Fruit fly (Drosophila melanogaster) whole organism, embryonic: ENCODE measurements around the gene CG17264.

Source experiments
- Abd-B ChIP-seq: fragments of 200-800 bp; sonication (Bioruptor generic); optimal IDR thresholded peaks from 2 replicates; lab custom pipeline; 2018; ENCODE audit warnings: missing biosample characterization, mild to moderate bottlenecking, missing genetic modification characterization, moderate library complexity
- Ada2b ChIP-seq: fragments of 200-800 bp; sonication (Bioruptor generic); IDR thresholded peaks from 2 replicates; pipeline ENCODE4 v1.3.6; 2022; ENCODE audit warnings: missing biosample characterization, missing genetic modification characterization
- Adf1 ChIP-seq: fragments of 200-800 bp; sonication (Bioruptor generic); IDR thresholded peaks from 2 replicates; pipeline ENCODE4 v1.3.6; 2022; ENCODE audit warnings: missing biosample characterization, missing genetic modification characterization
- Bdp1 ChIP-seq: fragments of 200-800 bp; sonication (Bioruptor generic); optimal IDR thresholded peaks from 3 replicates; lab custom pipeline; 2016; ENCODE audit warnings: missing biosample characterization, missing genetic modification characterization
- CG10321 ChIP-seq: fragments of 200-800 bp; sonication (Bioruptor generic); IDR thresholded peaks from 2 replicates; pipeline ENCODE4 v1.3.6; 2022; ENCODE audit warnings: missing biosample characterization, missing genetic modification characterization
- CG11093 ChIP-seq: fragments of 200-800 bp; sonication (Bioruptor generic); IDR thresholded peaks from 3 replicates; pipeline ENCODE4 v1.3.6; 2022; ENCODE audit warnings: missing biosample characterization, missing genetic modification characterization
- CG11560 ChIP-seq: fragments of 200-800 bp; sonication (Bioruptor generic); IDR thresholded peaks from 3 replicates; pipeline ENCODE4 v1.3.6; 2022; ENCODE audit warnings: missing biosample characterization, missing genetic modification characterization
- CG12744 ChIP-seq: fragments of 200-800 bp; sonication (Bioruptor generic); optimal IDR thresholded peaks from 2 replicates; lab custom pipeline; 2016; ENCODE audit warnings: missing biosample characterization, missing genetic modification characterization
- CG13624 ChIP-seq: fragments of 200-800 bp; sonication (Bioruptor generic); optimal IDR thresholded peaks from 2 replicates; lab custom pipeline; 2016; ENCODE audit warnings: missing biosample characterization, missing genetic modification characterization
- CG13894 ChIP-seq: fragments of 200-800 bp; sonication (Bioruptor generic); optimal IDR thresholded peaks from 3 replicates; lab custom pipeline; 2018; ENCODE audit warnings: missing biosample characterization, mild to moderate bottlenecking, missing genetic modification characterization, moderate library complexity
- CG14667 ChIP-seq: fragments of 200-800 bp; sonication (Bioruptor generic); IDR thresholded peaks from 2 replicates; pipeline ENCODE4 v1.3.6; 2022; ENCODE audit warnings: missing biosample characterization, missing genetic modification characterization
- CG1602 ChIP-seq: fragments of 200-800 bp; sonication (Bioruptor generic); optimal IDR thresholded peaks from 3 replicates; lab custom pipeline; 2016; ENCODE audit warnings: missing biosample characterization, missing genetic modification characterization
- CG17186 ChIP-seq: fragments of 200-800 bp; sonication (Bioruptor generic); optimal IDR thresholded peaks from 3 replicates; lab custom pipeline; 2017; ENCODE audit warnings: missing biosample characterization, missing genetic modification reagents, missing genetic modification characterization
- CG18599 ChIP-seq: fragments of 200-800 bp; sonication (Bioruptor generic); optimal IDR thresholded peaks from 3 replicates; lab custom pipeline; 2017; ENCODE audit warnings: missing biosample characterization, missing genetic modification characterization, mild to moderate bottlenecking, moderate library complexity, missing genetic modification reagents
- CG4404 ChIP-seq: fragments of 200-800 bp; sonication (Bioruptor generic); IDR thresholded peaks from 2 replicates; pipeline ENCODE4 v1.3.6; 2022; ENCODE audit warnings: missing biosample characterization, missing genetic modification characterization
- CG7987 ChIP-seq: fragments of 200-800 bp; sonication (Bioruptor generic); optimal IDR thresholded peaks from 2 replicates; lab custom pipeline; 2018; ENCODE audit warnings: missing biosample characterization, mild to moderate bottlenecking, missing genetic modification characterization, moderate library complexity
- CG9437 ChIP-seq: fragments of 200-800 bp; sonication (Bioruptor generic); optimal IDR thresholded peaks from 2 replicates; lab custom pipeline; 2018; ENCODE audit warnings: missing biosample characterization, mild to moderate bottlenecking, missing genetic modification characterization
- CG9609 ChIP-seq: fragments of 200-800 bp; sonication (Bioruptor generic); optimal IDR thresholded peaks from 3 replicates; lab custom pipeline; 2016; ENCODE audit warnings: missing biosample characterization, missing genetic modification characterization
- D19B ChIP-seq: fragments of 200-800 bp; sonication (Bioruptor generic); optimal IDR thresholded peaks from 2 replicates; lab custom pipeline; 2017; ENCODE audit warnings: missing biosample characterization, mild to moderate bottlenecking, missing genetic modification characterization
- Deaf1 ChIP-seq: fragments of 200-800 bp; optimal IDR thresholded peaks from 3 replicates; lab custom pipeline; 2019; ENCODE audit warnings: missing biosample characterization, mild to moderate bottlenecking, missing genetic modification characterization, moderate library complexity
- Dfd ChIP-seq, 2 experiments: fragments of >200 bp; optimal IDR thresholded peaks; 2 replicates each; lab custom pipeline; 2017; ENCODE audit warnings: missing biosample characterization in 2 of 2, missing genetic modification characterization in 2 of 2
- Eip74EF ChIP-seq, 2 experiments: fragments of 200-800 bp in 1 of 2; fragments of >200 bp in 1 of 2; sonication (Bioruptor generic) in 1 of 2; optimal IDR thresholded peaks; 2 replicates each; lab custom pipeline; 2017 to 2019; ENCODE audit warnings: missing biosample characterization in 2 of 2, missing genetic modification characterization in 2 of 2, mild to moderate bottlenecking in 1 of 2, moderate library complexity in 1 of 2
- Fer2 ChIP-seq: fragments of 200-800 bp; sonication (Bioruptor generic); optimal IDR thresholded peaks from 2 replicates; lab custom pipeline; 2018; ENCODE audit warnings: missing biosample characterization, mild to moderate bottlenecking, missing genetic modification characterization, moderate library complexity
- HLH54F ChIP-seq: fragments of 200-800 bp; sonication (Bioruptor generic); optimal IDR thresholded peaks from 3 replicates; lab custom pipeline; 2016; ENCODE audit warnings: missing biosample characterization, missing genetic modification characterization
- Hey ChIP-seq: fragments of 200-800 bp; sonication (Bioruptor generic); optimal IDR thresholded peaks from 3 replicates; lab custom pipeline; 2018; ENCODE audit warnings: missing biosample characterization, mild to moderate bottlenecking, missing genetic modification characterization
- Hmr ChIP-seq: fragments of 200-800 bp; sonication (Bioruptor generic); optimal IDR thresholded peaks from 3 replicates; lab custom pipeline; 2017; ENCODE audit warnings: mild to moderate bottlenecking, missing biosample characterization, missing genetic modification reagents, missing genetic modification characterization
- Jarid2 ChIP-seq: fragments of 200-800 bp; sonication (Bioruptor generic); optimal IDR thresholded peaks from 3 replicates; lab custom pipeline; 2017; ENCODE audit warnings: mild to moderate bottlenecking, missing biosample characterization, missing genetic modification reagents, missing genetic modification characterization
- MESR4 ChIP-seq: fragments of 200-800 bp; sonication (Bioruptor generic); optimal IDR thresholded peaks from 2 replicates; lab custom pipeline; 2018; ENCODE audit warnings: missing biosample characterization, mild to moderate bottlenecking, missing genetic modification characterization, moderate library complexity
- Max ChIP-seq: fragments of 200-800 bp; sonication (Bioruptor generic); optimal IDR thresholded peaks from 2 replicates; lab custom pipeline; 2016; ENCODE audit warnings: missing biosample characterization, mild to moderate bottlenecking, missing genetic modification characterization
- Med ChIP-seq: fragments of 200-800 bp; sonication (Bioruptor generic); peaks from one replicate; lab custom pipeline; 2016; ENCODE audit warnings: missing biosample characterization, missing genetic modification characterization, mild to moderate bottlenecking, inconsistent platforms, moderate library complexity
- Meics ChIP-seq: fragments of 200-800 bp; sonication (Bioruptor generic); optimal IDR thresholded peaks from 2 replicates; lab custom pipeline; 2017; ENCODE audit warnings: missing biosample characterization, mild to moderate bottlenecking, missing genetic modification characterization
- NC2α ChIP-seq: fragments of 200-800 bp; sonication (Bioruptor generic); optimal IDR thresholded peaks from 2 replicates; lab custom pipeline; 2016; ENCODE audit warnings: missing biosample characterization, missing genetic modification characterization
- NK7.1 ChIP-seq: fragments of 200-800 bp; sonication (Bioruptor generic); optimal IDR thresholded peaks from 3 replicates; lab custom pipeline; 2016; ENCODE audit warnings: missing biosample characterization, missing genetic modification characterization
- Neu2 ChIP-seq: fragments of 200-800 bp; sonication (Bioruptor generic); optimal IDR thresholded peaks from 3 replicates; lab custom pipeline; 2016; ENCODE audit warnings: missing biosample characterization, missing genetic modification characterization, borderline replicate concordance
- Optix ChIP-seq: fragments of 200-800 bp; sonication (Bioruptor generic); IDR thresholded peaks from 3 replicates; pipeline ENCODE4 v1.3.6; 2022; ENCODE audit warnings: missing biosample characterization, missing genetic modification characterization
- Sox102F ChIP-seq: fragments of 200-800 bp; sonication (Bioruptor generic); optimal IDR thresholded peaks from 2 replicates; lab custom pipeline; 2018; ENCODE audit warnings: missing biosample characterization, mild to moderate bottlenecking, missing genetic modification characterization, moderate library complexity
- Taf1 ChIP-seq: fragments of 200-800 bp; sonication (Bioruptor generic); IDR thresholded peaks from 2 replicates; pipeline ENCODE4 v1.3.6; 2022; ENCODE audit warnings: missing biosample characterization, missing genetic modification characterization
- ab ChIP-seq: fragments of 200-800 bp; sonication (Bioruptor generic); optimal IDR thresholded peaks from 2 replicates; lab custom pipeline; 2016; ENCODE audit warnings: missing biosample characterization, missing genetic modification characterization
- ac ChIP-seq: fragments of 200-800 bp; sonication (Bioruptor generic); optimal IDR thresholded peaks from 3 replicates; lab custom pipeline; 2017; ENCODE audit warnings: missing biosample characterization, mild to moderate bottlenecking, missing genetic modification characterization
- amos ChIP-seq: fragments of 200-800 bp; sonication (Bioruptor generic); IDR thresholded peaks from 2 replicates; pipeline ENCODE4 v1.3.6; 2022; ENCODE audit warnings: missing biosample characterization, missing genetic modification characterization; ENCODE audit not compliant: partially characterized antibody
- caup ChIP-seq: fragments of 200-800 bp; sonication (Bioruptor generic); optimal IDR thresholded peaks from 3 replicates; lab custom pipeline; 2017; ENCODE audit warnings: missing biosample characterization, mild to moderate bottlenecking, missing genetic modification characterization, moderate library complexity; ENCODE audit not compliant: severe bottlenecking
- cg ChIP-seq: fragments of 200-800 bp; sonication (Bioruptor generic); optimal IDR thresholded peaks from 3 replicates; lab custom pipeline; 2019; ENCODE audit warnings: missing biosample characterization, mild to moderate bottlenecking, missing genetic modification characterization, moderate library complexity
- dati ChIP-seq: fragments of 200-800 bp; sonication (Bioruptor generic); IDR thresholded peaks from 2 replicates; pipeline ENCODE4 v1.3.6; 2022; ENCODE audit warnings: missing biosample characterization, missing genetic modification characterization
- fd3F ChIP-seq: fragments of 200-800 bp; sonication (Bioruptor generic); optimal IDR thresholded peaks from 2 replicates; lab custom pipeline; 2018; ENCODE audit warnings: missing biosample characterization, mild to moderate bottlenecking, missing genetic modification characterization, moderate library complexity
- ftz-f1 ChIP-seq: fragments of 200-800 bp; sonication (Bioruptor generic); optimal IDR thresholded peaks from 2 replicates; lab custom pipeline; 2016; ENCODE audit warnings: missing biosample characterization, missing genetic modification characterization
- ken ChIP-seq: fragments of 200-800 bp; sonication (Bioruptor generic); IDR thresholded peaks from 3 replicates; pipeline ENCODE4 v1.3.6; 2022; ENCODE audit warnings: missing biosample characterization, missing genetic modification characterization
- pzg ChIP-seq: fragments of 200-800 bp; sonication (Bioruptor generic); optimal IDR thresholded peaks from 3 replicates; lab custom pipeline; 2018; ENCODE audit warnings: missing biosample characterization, mild to moderate bottlenecking, missing genetic modification characterization, moderate library complexity
- shn ChIP-seq: fragments of 200-800 bp; sonication (Bioruptor generic); optimal IDR thresholded peaks from 3 replicates; lab custom pipeline; 2016; ENCODE audit warnings: missing biosample characterization, missing genetic modification characterization
- sima ChIP-seq: fragments of 200-800 bp; sonication (Bioruptor generic); optimal IDR thresholded peaks from 2 replicates; lab custom pipeline; 2016; ENCODE audit warnings: missing biosample characterization, missing genetic modification characterization
- slbo ChIP-seq: fragments of 200-800 bp; sonication (Bioruptor generic); IDR thresholded peaks from 2 replicates; pipeline ENCODE4 v1.3.6; 2022; ENCODE audit warnings: missing biosample characterization, missing genetic modification characterization
- wdn ChIP-seq: fragments of 200-800 bp; sonication (Bioruptor generic); IDR thresholded peaks from 2 replicates; pipeline ENCODE4 v1.3.6; 2022; ENCODE audit warnings: missing biosample characterization, missing genetic modification characterization

Gene CG17264

DNA sequence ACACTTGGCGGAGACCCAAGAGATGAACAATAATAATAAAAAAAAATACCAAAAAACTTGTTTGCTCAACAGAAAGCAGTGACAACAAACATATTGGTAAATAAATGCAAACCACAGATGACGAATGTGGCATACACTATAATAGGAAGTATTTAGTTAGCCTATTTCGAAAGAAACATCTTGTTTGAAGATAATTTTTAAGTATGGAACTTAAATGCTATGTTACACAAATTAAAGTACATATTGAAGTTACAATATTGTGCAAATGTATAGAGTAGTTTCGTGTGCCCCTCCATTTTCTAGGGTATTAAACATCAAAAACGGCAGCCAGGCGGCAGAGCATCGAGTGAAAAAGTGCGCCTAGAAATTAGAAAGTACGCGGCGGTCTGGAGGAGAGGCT lies 14.9 kb upstream of the CG17264 start (continued):
- TF ChIP-seq fd3F (GFP tag; lab: Kevin White, UChicago) (peak; percentile 6), Max (no peak), Neu2 (GFP tag; lab: Kevin White, UChicago) (no peak), wdn (no peak), CG12744 (GFP tag; lab: Kevin White, UChicago) (no peak), CG17186 (GFP tag; lab: Kevin White, UChicago) (peak; percentile 2), ab (GFP tag; lab: Kevin White, UChicago) (no peak), Optix (GFP tag; lab: Robert Waterston, UW) (no peak), CG7987 (GFP tag; lab: Kevin White, UChicago) (no peak), Abd-B (GFP tag; lab: Kevin White, UChicago) (peak; percentile 48), CG4404 (GFP tag; lab: Robert Waterston, UW) (no peak), ftz-f1 (GFP tag; lab: Kevin White, UChicago) (no peak), NC2α (GFP tag; lab: Kevin White, UChicago) (no peak), Deaf1 (no peak), Hmr (GFP tag; lab: Kevin White, UChicago) (peak; percentile 4), CG1602 (GFP tag; lab: Kevin White, UChicago) (no peak), cg (no peak), Meics (GFP tag; lab: Kevin White, UChicago) (peak; percentile 6), slbo (GFP tag; lab: Robert Waterston, UW) (no peak), CG13624 (GFP tag; lab: Kevin White, UChicago) (no peak), CG14667 (GFP tag; lab: Robert Waterston, UW) (no peak), pzg (GFP tag; lab: Kevin White, UChicago) (no peak), shn (no peak), amos (GFP tag; lab: Robert Waterston, UW) (no peak), CG11560 (tag; lab: Robert Waterston, UW) (no peak), Ada2b (GFP tag; lab: Robert Waterston, UW) (peak; percentile 47; the same call in 1 of the 2 replicates), sima (GFP tag; lab: Kevin White, UChicago) (no peak), Eip74EF (GFP tag; optimal IDR thresholded peaks at IDR 0.05; lab: Kevin White, UChicago) (peak in 1 of 2 experiments; percentile 74), caup (GFP tag; lab: Kevin White, UChicago) (no peak), D19B (no peak), CG18599 (GFP tag; lab: Kevin White, UChicago) (peak; percentile 41), MESR4 (GFP tag; lab: Kevin White, UChicago) (no peak), CG11093 (GFP tag; lab: Robert Waterston, UW) (peak; percentile 28; the same call in 1 of the 3 replicates), ken (peak; percentile 46; the same call in 1 of the 3 replicates), Med (GFP tag; lab: Kevin White, UChicago) (peak; percentile 80), Dfd (GFP tag; optimal IDR thresholded peaks at IDR 0.05; lab: Kevin White, UChicago) (no peak), ac (GFP tag; lab: Kevin White, UChicago) (no peak), HLH54F (no peak), Hey (tag; lab: Kevin White, UChicago) (no peak), Adf1 (GFP tag; lab: Robert Waterston, UW) (no peak), NK7.1 (GFP tag; lab: Kevin White, UChicago) (no peak), CG13894 (tag; lab: Kevin White, UChicago) (no peak), Bdp1 (GFP tag; lab: Kevin White, UChicago) (no peak), CG9609 (GFP tag; lab: Kevin White, UChicago) (no peak), CG9437 (peak; percentile 40), CG10321 (peak; percentile 19; the same call in 1 of the 2 replicates), dati (GFP tag; lab: Robert Waterston, UW) (no peak), Sox102F (GFP tag; lab: Kevin White, UChicago) (peak; percentile 86), Taf1 (GFP tag; lab: Robert Waterston, UW) (no peak), Jarid2 (GFP tag; lab: Kevin White, UChicago) (no peak), Fer2 (tag; lab: Kevin White, UChicago) (no peak)
